Worm (Caenorhabditis elegans): ENCODE results near the gene srx-45.

The srx-45 gene

ce11 chrIII:9319641-9320040 is 13.1 kb upstream of the srx-45 start, which contains the start of gene C40H1.9:
TSS of gene C40H1.9 (plus strand) at chrIII:9319941.
- TF ChIP-seq ceh-34 (tag; optimal IDR thresholded peaks at IDR 0.05) = no peak
- TF ChIP-seq che-1 (tag; optimal IDR thresholded peaks at IDR 0.05) = no peak
- TF ChIP-seq nhr-11 (tag; optimal IDR thresholded peaks at IDR 0.05) = no peak
- TF ChIP-seq dmd-4 (tag; optimal IDR thresholded peaks at IDR 0.05; ENCODE audit: borderline replicate concordance) = no peak
- TF ChIP-seq ceh-24 (tag; optimal IDR thresholded peaks at IDR 0.05) = no peak

ce11 chrIII:9317601-9318000 is 11.1 kb upstream of the srx-45 start:
- TF ChIP-seq dve-1 (tag; optimal IDR thresholded peaks at IDR 0.05) (no peak), ceh-24 (tag; optimal IDR thresholded peaks at IDR 0.05) (no peak), ztf-16 (tag; optimal IDR thresholded peaks at IDR 0.05) (no peak), pha-2 (tag; optimal IDR thresholded peaks at IDR 0.05) (no peak), C38D4.7 (GFP tag; optimal IDR thresholded peaks at IDR 0.05) (no peak), K02D7.2 (tag; optimal IDR thresholded peaks at IDR 0.05) (no peak), T23F11.4 (GFP tag; optimal IDR thresholded peaks at IDR 0.05) (no peak), ceh-19 (GFP tag; optimal IDR thresholded peaks at IDR 0.05) (no peak), fax-1 (tag; optimal IDR thresholded peaks at IDR 0.05) (no peak), lin-11 (tag; optimal IDR thresholded peaks at IDR 0.05) (no peak), nhr-232 (tag; optimal IDR thresholded peaks at IDR 0.05) (no peak), ceh-14 (tag; optimal IDR thresholded peaks at IDR 0.05) (no peak), hlh-6 (tag; optimal IDR thresholded peaks at IDR 0.05) (no peak), unc-55 (GFP tag; optimal IDR thresholded peaks at IDR 0.05) (no peak), mec-3 (tag; optimal IDR thresholded peaks at IDR 0.05; ENCODE audit: borderline replicate concordance) (no peak)

DNA sequence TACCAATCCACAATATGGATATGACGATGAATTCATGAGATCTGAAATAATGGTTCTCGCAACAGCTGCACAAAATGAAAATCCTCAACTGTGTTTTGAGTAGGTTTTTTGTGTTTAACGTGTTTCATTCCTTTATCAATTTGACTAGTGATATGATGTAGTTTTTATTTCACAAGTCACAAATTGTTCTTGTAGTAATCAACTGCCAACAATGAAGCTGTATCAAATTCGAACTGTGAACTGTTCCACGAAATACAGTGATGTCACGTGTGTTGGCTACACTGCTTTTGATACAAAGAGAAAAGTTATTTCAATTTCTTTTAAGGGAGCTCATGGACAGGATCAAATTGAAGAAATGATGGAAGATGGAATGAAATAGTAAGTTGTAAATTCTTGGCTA is 8.7 kb upstream of the srx-45 start:
- TF ChIP-seq zip-5 (tag; optimal IDR thresholded peaks at IDR 0.05) (no peak), ceh-45 (GFP tag; IDR thresholded peaks at IDR 0.05) (no peak), C08G9.2 (tag; optimal IDR thresholded peaks at IDR 0.05) (no peak), eyg-1 (tag; optimal IDR thresholded peaks at IDR 0.05) (no peak), sox-4 (tag; optimal IDR thresholded peaks at IDR 0.05) (no peak), fax-1 (tag; optimal IDR thresholded peaks at IDR 0.05) (no peak), fkh-6 (tag; optimal IDR thresholded peaks at IDR 0.05) (no peak)

ce11 chrIII:9314476-9314875 is 8.0 kb upstream of the srx-45 start, which contains the start of gene C40H1.8:
TSS of gene C40H1.8 (plus strand) at chrIII:9314717.
- TF ChIP-seq ceh-30 (tag; optimal IDR thresholded peaks at IDR 0.05) (no peak), eyg-1 (tag; optimal IDR thresholded peaks at IDR 0.05) (no peak), hlh-30 (tag; optimal IDR thresholded peaks at IDR 0.05; ENCODE audit: insufficient read depth) (no peak), elt-2 (tag; optimal IDR thresholded peaks at IDR 0.05) (no peak), odd-2 (tag; optimal IDR thresholded peaks at IDR 0.05) (no peak), ets-4 (tag; optimal IDR thresholded peaks at IDR 0.05) (no peak), ceh-34 (tag; optimal IDR thresholded peaks at IDR 0.05) (no peak), ztf-16 (tag; optimal IDR thresholded peaks at IDR 0.05) (no peak), hlh-8 (tag; optimal IDR thresholded peaks at IDR 0.05) (no peak), nhr-232 (tag; optimal IDR thresholded peaks at IDR 0.05) (no peak), pax-1 (tag; optimal IDR thresholded peaks at IDR 0.05) (no peak), ceh-24 (tag; optimal IDR thresholded peaks at IDR 0.05) (no peak), syd-9 (tag; optimal IDR thresholded peaks at IDR 0.05) (no peak), rnt-1 (tag; optimal IDR thresholded peaks at IDR 0.05) (no peak), hlh-13 (GFP tag; optimal IDR thresholded peaks at IDR 0.05) (no peak), lim-6 (tag; optimal IDR thresholded peaks at IDR 0.05) (no peak), unc-42 (tag; optimal IDR thresholded peaks at IDR 0.05) (no peak), ceh-31 (tag; optimal IDR thresholded peaks at IDR 0.05) (no peak), C08G9.2 (tag; optimal IDR thresholded peaks at IDR 0.05) (no peak)
